Worm (Caenorhabditis elegans) whole organism, L1 larva: Measurements from ENCODE around the gene F40G9.8.

Experiments
- C34B4.2 ChIP-seq: sonication (generic microtip); optimal IDR thresholded peaks from 2 replicates; lab custom pipeline; 2017; ENCODE audit warnings: mild to moderate bottlenecking, missing genetic modification characterization, missing compliant biosample characterization
- hpl-2 ChIP-seq: fragments of 150-350 bp; optimal IDR thresholded peaks from 2 replicates; lab custom pipeline; 2014; ENCODE audit warnings: missing biosample characterization, missing genetic modification reagents, missing genetic modification characterization

DNA sequence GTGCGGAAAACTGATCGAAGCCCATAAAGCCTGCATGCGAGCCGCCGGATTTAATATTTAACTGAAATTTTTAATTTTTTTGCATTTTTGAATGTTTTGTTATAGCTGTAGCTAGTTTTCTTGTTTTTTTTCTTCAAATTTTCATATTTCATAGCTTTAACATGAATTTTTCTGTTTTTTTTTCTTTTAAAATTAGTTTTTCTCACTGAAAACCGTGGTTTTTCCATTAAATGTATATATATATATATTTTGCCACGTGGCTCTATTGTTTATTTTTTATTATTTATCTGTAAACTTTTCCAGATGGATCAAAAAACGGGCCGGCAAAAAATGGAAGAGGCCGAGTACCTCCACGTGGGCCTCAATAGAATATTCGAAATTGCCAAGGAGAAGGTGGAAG lies 27.1 kb upstream of the F40G9.8 start, which contains the start of gene sec-20:
- TF ChIP-seq C34B4.2: no peak
- no peak for TF ChIP-seq hpl-2 (GFP tag; lab: Kevin White, UChicago)
